Fruit fly (Drosophila melanogaster) whole organism, embryonic: ENCODE measurements around the gene CG13002.
A peak's percentile ranks its signal among the peaks of the same experiment; 100 is the strongest.

Experiments
- ATbp ChIP-seq: fragments of 200-800 bp; sonication (Bioruptor generic); optimal IDR thresholded peaks from 2 replicates; lab custom pipeline; 2017; ENCODE audit warnings: missing biosample characterization, mild to moderate bottlenecking, missing genetic modification characterization, missing genetic modification reagents
- Antp ChIP-seq: fragments of 200-800 bp; sonication (Bioruptor generic); optimal IDR thresholded peaks from 3 replicates; lab custom pipeline; 2016; ENCODE audit warnings: missing biosample characterization, missing genetic modification characterization
- B-H1 ChIP-seq: fragments of 200-800 bp; sonication (Bioruptor generic); IDR thresholded peaks from 3 replicates; pipeline ENCODE4 v1.3.6; 2022; ENCODE audit warnings: missing biosample characterization, missing genetic modification characterization
- Bteb2 ChIP-seq: fragments of 200-800 bp; sonication (Bioruptor generic); optimal IDR thresholded peaks from 2 replicates; lab custom pipeline; 2016; ENCODE audit warnings: missing biosample characterization, missing genetic modification characterization
- C15 ChIP-seq: fragments of 200-800 bp; sonication (Bioruptor generic); IDR thresholded peaks from 3 replicates; pipeline ENCODE4 v1.3.6; 2022; ENCODE audit warnings: missing biosample characterization, missing genetic modification characterization
- CG1024 ChIP-seq: fragments of 200-800 bp; sonication (Bioruptor generic); IDR thresholded peaks from 2 replicates; pipeline ENCODE4 v1.3.6; 2022; ENCODE audit warnings: missing biosample characterization, missing genetic modification characterization
- CG10274 ChIP-seq: fragments of 200-800 bp; sonication (Bioruptor generic); optimal IDR thresholded peaks from 3 replicates; lab custom pipeline; 2017; ENCODE audit warnings: missing biosample characterization, mild to moderate bottlenecking, missing genetic modification characterization
- CG10321 ChIP-seq: fragments of 200-800 bp; sonication (Bioruptor generic); IDR thresholded peaks from 2 replicates; pipeline ENCODE4 v1.3.6; 2022; ENCODE audit warnings: missing biosample characterization, missing genetic modification characterization
- CG1602 ChIP-seq: fragments of 200-800 bp; sonication (Bioruptor generic); optimal IDR thresholded peaks from 3 replicates; lab custom pipeline; 2016; ENCODE audit warnings: missing biosample characterization, missing genetic modification characterization
- CG1647 ChIP-seq: fragments of 200-800 bp; sonication (Bioruptor generic); optimal IDR thresholded peaks from 3 replicates; lab custom pipeline; 2016; ENCODE audit warnings: missing biosample characterization, missing genetic modification characterization
- CG17328 ChIP-seq: fragments of 200-800 bp; sonication (Bioruptor generic); IDR thresholded peaks from 2 replicates; pipeline ENCODE4 v1.3.6; 2022; ENCODE audit warnings: missing biosample characterization, missing genetic modification characterization
- CG1832 ChIP-seq: fragments of 200-800 bp; sonication (Bioruptor generic); optimal IDR thresholded peaks from 2 replicates; lab custom pipeline; 2017; ENCODE audit warnings: missing biosample characterization, mild to moderate bottlenecking, missing genetic modification characterization, inconsistent platforms
- CG2875 ChIP-seq: fragments of 200-800 bp; sonication (Bioruptor generic); optimal IDR thresholded peaks from 2 replicates; lab custom pipeline; 2017; ENCODE audit warnings: missing biosample characterization, mild to moderate bottlenecking, missing genetic modification characterization, missing genetic modification reagents
- CG3065 ChIP-seq: fragments of 200-800 bp; sonication (Bioruptor generic); optimal IDR thresholded peaks from 2 replicates; lab custom pipeline; 2016; ENCODE audit warnings: missing biosample characterization, missing genetic modification characterization
- CG34376 ChIP-seq: fragments of 200-800 bp; sonication (Bioruptor generic); optimal IDR thresholded peaks from 2 replicates; lab custom pipeline; 2018; ENCODE audit warnings: missing biosample characterization, mild to moderate bottlenecking, missing genetic modification characterization
- CG3847 ChIP-seq: fragments of 200-800 bp; sonication (Bioruptor generic); IDR thresholded peaks from 2 replicates; pipeline ENCODE4 v1.3.6; 2022; ENCODE audit warnings: missing biosample characterization, missing genetic modification characterization
- CG7745 ChIP-seq: fragments of 200-800 bp; sonication (Bioruptor generic); optimal IDR thresholded peaks from 2 replicates; lab custom pipeline; 2018; ENCODE audit warnings: missing biosample characterization, mild to moderate bottlenecking, missing genetic modification characterization, moderate library complexity
- CG9215 ChIP-seq: fragments of 200-800 bp; sonication (Bioruptor generic); IDR thresholded peaks from 2 replicates; pipeline ENCODE4 v1.3.6; 2022; ENCODE audit warnings: missing biosample characterization, missing genetic modification characterization
- CG9797 ChIP-seq: fragments of 200-800 bp; sonication (Bioruptor generic); optimal IDR thresholded peaks from 3 replicates; lab custom pipeline; 2018; ENCODE audit warnings: missing biosample characterization, mild to moderate bottlenecking, missing genetic modification characterization
- Drgx ChIP-seq: fragments of 200-800 bp; sonication (Bioruptor generic); IDR thresholded peaks from 2 replicates; pipeline ENCODE4 v1.3.6; 2022; ENCODE audit warnings: missing biosample characterization, missing genetic modification characterization
- Eip74EF ChIP-seq, 2 experiments: fragments of 200-800 bp in 1 of 2; fragments of >200 bp in 1 of 2; sonication (Bioruptor generic) in 1 of 2; optimal IDR thresholded peaks; 2 replicates each; lab custom pipeline; 2017 to 2019; ENCODE audit warnings: missing biosample characterization in 2 of 2, missing genetic modification characterization in 2 of 2, mild to moderate bottlenecking in 1 of 2, moderate library complexity in 1 of 2
- Ets97D ChIP-seq: fragments of 200-800 bp; sonication (Bioruptor generic); optimal IDR thresholded peaks from 3 replicates; lab custom pipeline; 2016; ENCODE audit warnings: missing biosample characterization, missing genetic modification characterization
- H15 ChIP-seq: fragments of 200-800 bp; sonication (Bioruptor generic); IDR thresholded peaks from 3 replicates; pipeline ENCODE4 v1.3.6; 2022; ENCODE audit warnings: missing biosample characterization, missing genetic modification characterization
- Rfx ChIP-seq: fragments of 200-800 bp; sonication (Bioruptor generic); IDR thresholded peaks from 2 replicates; pipeline ENCODE4 v1.3.6; 2022; ENCODE audit warnings: missing biosample characterization, missing genetic modification characterization
- Scr ChIP-seq: fragments of 200-800 bp; sonication (Bioruptor generic); IDR thresholded peaks from 2 replicates; pipeline ENCODE4 v1.3.6; 2022; ENCODE audit warnings: missing biosample characterization, missing genetic modification characterization; ENCODE audit not compliant: partially characterized antibody
- Side ChIP-seq: fragments of 200-800 bp; sonication (Bioruptor generic); optimal IDR thresholded peaks from 2 replicates; lab custom pipeline; 2016; ENCODE audit warnings: missing biosample characterization, missing genetic modification characterization
- Spps ChIP-seq: fragments of 200-800 bp; sonication (Bioruptor generic); optimal IDR thresholded peaks from 2 replicates; lab custom pipeline; 2018; ENCODE audit warnings: missing biosample characterization, mild to moderate bottlenecking, missing genetic modification characterization
- Tbp ChIP-seq: fragments of >200 bp; optimal IDR thresholded peaks from 2 replicates; lab custom pipeline; 2018; ENCODE audit warnings: missing biosample characterization, missing genetic modification characterization
- Xbp1 ChIP-seq: fragments of 200-800 bp; sonication (Bioruptor generic); optimal IDR thresholded peaks from 3 replicates; lab custom pipeline; 2016; ENCODE audit warnings: missing biosample characterization, mild to moderate bottlenecking, missing genetic modification characterization
- aop ChIP-seq: fragments of 200-800 bp; sonication (Bioruptor generic); IDR thresholded peaks from 2 replicates; pipeline ENCODE4 v1.3.6; 2022; ENCODE audit warnings: missing biosample characterization, missing genetic modification characterization
- chn ChIP-seq: fragments of 200-800 bp; sonication (Bioruptor generic); optimal IDR thresholded peaks from 2 replicates; lab custom pipeline; 2016; ENCODE audit warnings: missing biosample characterization, missing genetic modification characterization
- crc ChIP-seq: fragments of 200-800 bp; sonication (Bioruptor generic); optimal IDR thresholded peaks from 2 replicates; lab custom pipeline; 2016; ENCODE audit warnings: missing biosample characterization, missing genetic modification characterization
- crol ChIP-seq: fragments of 200-800 bp; sonication (Bioruptor generic); IDR thresholded peaks from 2 replicates; pipeline ENCODE4 v1.3.6; 2022; ENCODE audit warnings: missing biosample characterization, missing genetic modification characterization
- cwo ChIP-seq: fragments of 200-800 bp; sonication (Bioruptor generic); optimal IDR thresholded peaks from 3 replicates; lab custom pipeline; 2017; ENCODE audit warnings: missing biosample characterization, missing genetic modification characterization, mild to moderate bottlenecking, moderate library complexity, missing genetic modification reagents
- dmrt99B ChIP-seq: fragments of 200-800 bp; sonication (Bioruptor generic); optimal IDR thresholded peaks from 2 replicates; lab custom pipeline; 2018; ENCODE audit warnings: missing biosample characterization, mild to moderate bottlenecking, missing genetic modification characterization, moderate library complexity
- ewg ChIP-seq: fragments of 200-800 bp; sonication (Bioruptor generic); optimal IDR thresholded peaks from 3 replicates; lab custom pipeline; 2017; ENCODE audit warnings: mild to moderate bottlenecking, missing biosample characterization, missing genetic modification reagents, missing genetic modification characterization
- grn ChIP-seq: fragments of 200-800 bp; sonication (Bioruptor generic); optimal IDR thresholded peaks from 3 replicates; lab custom pipeline; 2017; ENCODE audit warnings: missing biosample characterization, missing genetic modification characterization
- gsb-n ChIP-seq: fragments of 200-800 bp; sonication (Bioruptor generic); optimal IDR thresholded peaks from 3 replicates; lab custom pipeline; 2018; ENCODE audit warnings: missing biosample characterization, mild to moderate bottlenecking, missing genetic modification characterization
- kay ChIP-seq: fragments of 200-800 bp; sonication (Bioruptor generic); optimal IDR thresholded peaks from 2 replicates; lab custom pipeline; 2016; ENCODE audit warnings: missing biosample characterization, missing genetic modification characterization
- lov ChIP-seq, 2 experiments: fragments of 200-800 bp in 1 of 2; fragments of >200 bp in 1 of 2; sonication (Bioruptor generic) in 1 of 2; IDR thresholded peaks in 1 of 2; optimal IDR thresholded peaks in 1 of 2; 2 replicates in 1 of 2; 3 replicates in 1 of 2; pipeline versions ENCODE4 v1.3.6 to Lab custom; 2017 to 2022; ENCODE audit warnings: missing biosample characterization in 1 of 2, missing genetic modification characterization in 1 of 2
- peb ChIP-seq: fragments of 200-800 bp; sonication (Bioruptor generic); IDR thresholded peaks from 2 replicates; pipeline ENCODE4 v1.3.6; 2022; ENCODE audit warnings: missing biosample characterization, missing genetic modification characterization
- sc ChIP-seq, 3 experiments: fragments of >200 bp in 2 of 3; fragments of 200-800 bp in 1 of 3; sonication (Bioruptor generic) in 1 of 3; optimal IDR thresholded peaks; 2 replicates in 2 of 3; 3 replicates in 1 of 3; lab custom pipeline; 2017; ENCODE audit warnings: mild to moderate bottlenecking in 1 of 3, missing biosample characterization in 1 of 3, missing genetic modification characterization in 1 of 3, missing genetic modification reagents in 1 of 3
- sd ChIP-seq: fragments of 200-800 bp; sonication (Bioruptor generic); optimal IDR thresholded peaks from 3 replicates; lab custom pipeline; 2018; ENCODE audit warnings: missing biosample characterization, mild to moderate bottlenecking, missing genetic modification characterization, moderate library complexity
- sens-2 ChIP-seq: fragments of 200-800 bp; sonication (Bioruptor generic); IDR thresholded peaks from 2 replicates; pipeline ENCODE4 v1.3.6; 2022; ENCODE audit warnings: missing biosample characterization, missing genetic modification characterization
- seq ChIP-seq: fragments of 200-800 bp; sonication (Bioruptor generic); IDR thresholded peaks from 2 replicates; pipeline ENCODE4 v1.3.6; 2022; ENCODE audit warnings: missing biosample characterization, missing genetic modification characterization
- sima ChIP-seq: fragments of 200-800 bp; sonication (Bioruptor generic); optimal IDR thresholded peaks from 2 replicates; lab custom pipeline; 2016; ENCODE audit warnings: missing biosample characterization, missing genetic modification characterization
- sqz ChIP-seq: fragments of 200-800 bp; sonication (Bioruptor generic); optimal IDR thresholded peaks from 3 replicates; lab custom pipeline; 2018; ENCODE audit warnings: missing biosample characterization, mild to moderate bottlenecking, missing genetic modification characterization
- stwl ChIP-seq: fragments of 200-800 bp; sonication (Bioruptor generic); optimal IDR thresholded peaks from 3 replicates; lab custom pipeline; 2018; ENCODE audit warnings: missing biosample characterization, mild to moderate bottlenecking, missing genetic modification characterization, moderate library complexity

Gene CG13002

dm6 chrX:16930465-16931286, 41.1 kb downstream of the CG13002 start (continued):
- TF ChIP-seq CG17328 (GFP tag; lab: Robert Waterston, UW) (peak; percentile 54), CG10321 (GFP tag; lab: Robert Waterston, UW) (no peak), sqz (GFP tag; lab: Kevin White, UChicago) (peak; percentile 72), grn (GFP tag; lab: Kevin White, UChicago) (no peak), sens-2 (GFP tag; lab: Robert Waterston, UW) (no peak), Spps (peak; percentile 7), sima (GFP tag; lab: Kevin White, UChicago) (no peak), Antp (GFP tag; lab: Kevin White, UChicago) (no peak), Drgx (GFP tag; lab: Robert Waterston, UW) (peak; percentile 88), CG10274 (no peak), Tbp (GFP tag; lab: Kevin White, UChicago) (no peak), Scr (GFP tag; lab: Robert Waterston, UW) (no peak), CG7745 (tag; lab: Kevin White, UChicago) (no peak), crc (GFP tag; lab: Kevin White, UChicago) (peak; percentile 2), C15 (GFP tag; lab: Robert Waterston, UW) (no peak), lov (optimal IDR thresholded peaks at IDR 0.05; lab: Kevin White, UChicago) (no peak), lov (GFP tag; IDR thresholded peaks at IDR 0.05; lab: Robert Waterston, UW) (no peak), CG3847 (GFP tag; lab: Robert Waterston, UW) (peak; percentile 60), CG9215 (GFP tag; lab: Robert Waterston, UW) (peak; percentile 44), Rfx (GFP tag; lab: Robert Waterston, UW) (peak; percentile 77), gsb-n (tag; lab: Kevin White, UChicago) (peak; percentile 57), sd (tag; lab: Kevin White, UChicago) (peak; percentile 33), crol (GFP tag; lab: Robert Waterston, UW) (peak; percentile 83), H15 (GFP tag; lab: Robert Waterston, UW) (peak; percentile 60; the same call in 2 of the 3 replicates), Side (no peak), CG9797 (GFP tag; lab: Kevin White, UChicago) (no peak), CG34376 (no peak), ATbp (GFP tag; lab: Kevin White, UChicago) (peak; percentile 48), Bteb2 (GFP tag; lab: Kevin White, UChicago) (no peak), CG1024 (GFP tag; lab: Robert Waterston, UW) (0 out of 2 replicates have a peak, but pooled peaks have one; percentile 30), CG3065 (GFP tag; lab: Kevin White, UChicago) (no peak), peb (GFP tag; lab: Robert Waterston, UW) (peak; percentile 55), CG1602 (GFP tag; lab: Kevin White, UChicago) (peak; percentile 39), B-H1 (GFP tag; lab: Robert Waterston, UW) (peak; percentile 72), cwo (peak; percentile 99), CG1647 (GFP tag; lab: Kevin White, UChicago) (no peak), stwl (tag; lab: Kevin White, UChicago) (no peak), Xbp1 (GFP tag; lab: Kevin White, UChicago) (peak; percentile 45), kay (GFP tag; lab: Kevin White, UChicago) (peak; percentile 20), seq (GFP tag; lab: Robert Waterston, UW) (peak; percentile 32; the same call in 1 of the 2 replicates), CG2875 (GFP tag; lab: Kevin White, UChicago) (peak; percentile 2), ewg (GFP tag; lab: Kevin White, UChicago) (peak; percentile 34), Eip74EF (GFP tag; optimal IDR thresholded peaks at IDR 0.05; lab: Kevin White, UChicago) (peak in 1 of 2 experiments; percentile 48), Ets97D (GFP tag; lab: Kevin White, UChicago) (peak; percentile 12), CG1832 (GFP tag; lab: Kevin White, UChicago) (no peak), dmrt99B (peak; percentile 84), sc (optimal IDR thresholded peaks at IDR 0.05; lab: Kevin White, UChicago) (no peak), sc (GFP tag; optimal IDR thresholded peaks at IDR 0.05; lab: Kevin White, UChicago) (peak; percentile 17), aop (no peak), chn (GFP tag; lab: Kevin White, UChicago) (no peak)
